Fruit fly (Drosophila melanogaster) ovary, adult (tissue): ENCODE measurements around the gene Duox.

Source experiments
- CG17801 ChIP-seq: fragments of 200-800 bp; optimal IDR thresholded peaks from 2 replicates; lab custom pipeline; 2019; ENCODE audit warnings: missing biosample characterization, mild to moderate bottlenecking, missing genetic modification characterization, moderate library complexity; ENCODE audit not compliant: partially characterized antibody

Duox gene

DNA sequence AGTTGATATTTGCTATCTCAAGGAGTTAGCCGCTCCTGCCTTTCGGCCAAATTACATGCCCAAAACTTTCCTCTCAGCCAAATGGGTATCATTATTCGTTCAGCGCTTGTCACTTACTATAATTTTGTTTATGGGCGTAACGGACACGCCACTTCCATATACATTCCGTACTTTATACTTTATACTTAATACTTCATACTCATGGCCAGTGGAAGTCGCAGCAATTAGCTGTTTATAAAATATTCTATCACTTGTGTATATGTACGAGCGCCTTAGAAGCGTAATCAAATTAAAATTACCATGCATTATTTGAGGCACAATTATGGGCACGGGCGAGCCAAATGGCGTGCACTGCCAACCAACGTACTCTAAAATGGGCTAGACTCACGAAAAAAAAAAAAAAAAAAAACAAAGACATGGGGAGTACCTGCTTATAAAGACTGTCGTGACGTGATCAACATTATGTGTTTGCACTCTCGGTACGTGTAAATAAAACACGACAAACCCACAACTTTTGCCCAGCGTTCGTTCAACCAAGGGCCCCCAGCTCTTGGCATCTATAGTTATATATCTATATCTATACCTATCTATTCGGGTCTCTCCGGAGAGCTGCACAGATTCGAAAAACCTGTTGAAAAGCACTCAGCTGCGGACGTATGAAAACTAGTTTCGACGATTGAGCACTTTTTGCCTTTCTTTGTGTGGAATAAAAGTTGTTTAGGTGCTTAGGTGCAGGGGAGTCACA, 31.3 kb upstream of the Duox start:
- TF ChIP-seq CG17801 (GFP tag; lab: Kevin White, UChicago) = no peak

DNA sequence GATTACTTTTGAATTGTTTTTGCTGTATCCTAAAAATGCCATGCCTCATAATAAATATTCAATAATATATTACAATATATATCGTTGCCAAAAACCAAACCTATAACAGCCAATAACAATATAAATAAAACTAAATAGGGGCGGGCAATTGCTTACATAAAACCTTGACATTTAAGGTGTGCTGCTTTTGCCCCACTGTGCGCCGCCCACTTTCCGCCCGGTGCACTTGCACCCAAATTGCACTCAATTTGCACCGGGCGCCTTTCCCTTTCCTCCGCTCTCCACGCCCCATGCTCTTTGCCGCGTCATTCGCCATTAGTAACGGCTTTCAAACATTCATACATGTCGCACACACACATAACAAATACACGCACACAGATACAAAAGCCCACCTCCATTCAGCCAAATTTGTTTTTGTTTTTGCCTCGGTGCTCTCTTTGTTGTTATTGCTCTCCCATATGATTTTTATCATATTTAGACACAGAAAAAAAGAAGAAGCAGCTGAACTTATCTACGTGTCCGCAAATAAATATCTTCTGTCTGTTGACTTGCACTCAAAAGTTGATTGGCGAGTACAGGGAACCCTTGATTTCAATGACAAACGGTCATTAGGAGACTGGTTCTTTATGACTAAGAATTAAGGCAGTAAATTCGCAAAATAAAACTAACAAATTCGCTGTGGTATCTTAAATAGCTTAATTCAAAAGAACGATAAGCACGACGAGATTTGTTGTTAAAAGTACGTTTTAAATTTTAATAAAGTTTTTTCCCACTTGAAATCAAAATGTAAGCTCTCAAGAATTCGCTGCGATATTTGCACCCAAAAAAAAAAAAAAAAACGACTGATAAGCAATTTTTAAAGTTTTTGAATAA, 28.1 kb upstream of the Duox start:
- peak; percentile 67 for TF ChIP-seq CG17801 (GFP tag; lab: Kevin White, UChicago)

DNA sequence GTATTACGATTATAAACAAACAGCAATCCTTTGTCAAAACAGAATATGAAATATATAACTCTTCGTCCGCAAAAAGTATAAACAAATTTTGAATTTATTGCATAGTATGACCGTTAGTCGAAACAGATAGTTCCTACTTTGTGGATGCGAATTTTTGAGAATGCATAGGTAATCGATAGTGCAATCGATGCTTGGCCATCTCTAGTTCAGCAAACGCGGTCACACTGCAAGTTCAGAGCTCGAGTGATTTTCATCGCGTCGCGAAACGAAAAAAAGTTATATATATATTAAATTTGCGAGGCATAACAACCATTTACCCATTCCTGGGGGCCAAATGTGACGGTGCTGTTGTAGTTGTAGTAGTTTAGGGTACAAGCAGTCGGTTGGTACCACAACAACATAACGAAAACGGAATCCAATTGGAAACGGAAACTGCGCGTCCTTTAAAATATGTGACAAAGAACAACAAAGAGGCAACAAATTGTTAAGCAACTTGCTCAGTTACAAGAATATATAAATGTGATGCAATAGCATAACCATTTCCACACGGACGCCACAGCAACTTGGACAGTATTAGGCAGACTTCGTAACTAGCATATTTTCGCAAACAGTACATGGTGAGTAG, 27.0 kb upstream of the Duox start, which contains the start of gene CG2991:
TSS of gene CG2991 (plus strand) at position 205 of the 625 bp plus-strand sequence.
- peak; percentile 56 for TF ChIP-seq CG17801 (GFP tag; lab: Kevin White, UChicago)

DNA sequence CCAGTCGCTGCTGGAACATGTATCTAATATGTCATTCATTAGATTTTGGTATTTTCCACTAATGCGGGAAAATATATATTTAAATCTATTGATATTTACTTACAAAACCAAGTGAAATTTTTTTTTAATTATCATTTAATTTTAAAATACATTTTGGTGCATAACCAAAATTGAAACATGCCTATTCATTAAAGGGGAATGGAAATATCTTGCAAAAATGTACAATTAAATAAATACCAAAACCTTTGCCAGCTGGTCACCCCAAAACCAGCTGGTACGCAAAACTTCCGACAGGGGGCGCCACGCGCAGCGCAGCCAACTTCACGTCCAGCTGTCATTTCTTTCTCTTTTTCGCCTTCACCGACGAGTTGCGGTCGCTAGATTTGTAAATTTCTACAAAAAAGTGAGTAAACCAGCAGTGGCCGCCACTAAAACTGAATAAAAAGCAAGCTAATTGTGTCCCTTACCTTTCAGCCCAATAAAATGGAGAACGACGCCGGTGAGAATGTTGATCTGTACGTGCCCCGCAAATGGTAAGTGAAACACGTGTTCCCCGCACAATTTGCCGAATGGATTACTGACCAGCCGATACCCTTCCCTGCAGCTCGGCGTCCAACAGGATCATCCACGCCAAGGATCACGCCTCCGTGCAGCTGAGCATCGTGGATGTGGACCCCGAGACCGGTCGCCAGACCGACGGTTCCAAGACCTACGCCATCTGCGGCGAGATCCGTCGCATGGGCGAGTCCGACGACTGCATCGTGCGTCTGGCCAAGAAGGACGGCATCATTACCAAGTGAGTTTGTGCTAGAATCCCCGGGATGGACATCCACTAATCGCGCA, 25.9 kb upstream of the Duox start, which contains the start of the genes CG3104 and RpS21:
TSS of gene CG3104 (minus strand) at position 6 of the 843 bp plus-strand sequence.
TSS of gene RpS21 (plus strand) at position 298 of the 843 bp plus-strand sequence.
- peak; percentile 74 for TF ChIP-seq CG17801 (GFP tag; lab: Kevin White, UChicago)

DNA sequence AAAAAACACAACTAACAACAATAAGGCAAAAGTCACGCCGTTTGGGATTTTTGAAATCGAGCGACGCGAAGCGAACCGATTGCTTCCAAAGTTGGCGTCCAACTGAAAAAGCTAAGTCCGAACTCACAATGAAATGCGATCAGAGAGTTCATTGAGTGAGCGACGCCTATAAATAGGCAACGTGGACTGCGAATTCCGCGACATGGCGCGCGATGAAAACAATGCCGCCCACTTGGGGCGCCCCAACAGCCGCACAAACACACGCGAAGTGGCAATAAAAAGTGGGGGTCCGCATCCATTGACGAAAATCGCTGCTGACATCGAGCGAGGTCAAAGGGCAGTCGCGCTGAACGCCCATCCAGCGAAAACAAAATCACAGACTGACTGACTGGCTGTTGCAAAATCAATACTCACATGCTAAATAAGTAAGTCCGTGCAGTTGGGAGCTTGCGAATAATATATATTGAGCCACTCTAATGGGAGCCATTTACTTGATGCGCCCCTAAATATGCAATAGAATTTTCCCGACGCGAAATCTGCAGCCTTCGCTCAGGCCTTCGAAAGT, 25.2 kb upstream of the Duox start:
- TF ChIP-seq CG17801 (GFP tag; lab: Kevin White, UChicago) = no peak

DNA sequence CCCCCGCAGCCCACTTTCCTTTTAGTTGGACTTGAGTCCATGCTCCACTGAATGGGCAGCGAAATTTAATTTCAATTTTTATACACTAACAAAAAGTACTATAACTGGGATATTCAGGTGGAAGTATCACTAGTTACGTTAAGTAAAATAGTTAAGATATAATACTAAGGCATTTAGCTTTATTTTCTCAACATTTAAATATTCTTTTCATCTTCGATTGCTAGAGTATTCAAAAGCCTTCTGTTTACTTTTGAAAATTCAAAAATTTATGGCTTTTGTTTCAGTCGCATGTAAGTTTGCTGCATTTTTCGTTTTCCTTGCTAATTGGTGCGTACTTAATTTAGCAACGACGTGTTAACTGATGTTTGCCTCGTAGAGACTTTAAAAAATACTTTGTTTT, 21.5 kb upstream of the Duox start:
- no peak for TF ChIP-seq CG17801 (GFP tag; lab: Kevin White, UChicago)

DNA sequence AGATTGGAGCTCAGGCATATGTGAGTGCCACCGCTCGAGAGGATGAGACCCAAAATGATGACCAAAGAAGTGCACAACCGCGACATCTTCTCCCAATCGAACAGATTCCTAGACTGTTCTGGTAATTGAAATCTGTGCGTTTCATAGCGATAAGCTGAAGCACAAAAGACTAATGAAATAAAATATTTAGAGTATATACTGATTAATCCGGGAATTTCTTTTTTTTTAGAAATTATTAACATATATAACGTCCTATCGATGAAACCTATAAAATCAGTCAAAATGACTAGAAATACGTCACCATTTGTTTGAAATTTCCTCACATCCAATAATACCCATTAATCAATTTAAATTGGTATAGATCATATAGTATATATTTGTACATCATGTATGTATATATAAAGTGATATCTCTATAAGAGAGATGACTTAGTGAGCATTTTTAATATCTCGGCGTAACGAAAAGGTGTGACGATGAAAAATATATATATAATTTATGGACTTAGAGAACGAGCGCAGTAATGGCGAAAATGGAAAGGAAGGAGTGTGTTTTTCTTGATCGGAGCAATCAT, 17.1 kb upstream of the Duox start, which contains the start of the genes CG3117 and CG2983:
TSS of gene CG3117 (minus strand) at position 101 of the 571 bp plus-strand sequence.
TSS of gene CG2983 (plus strand) at position 521 of the 571 bp plus-strand sequence.
- TF ChIP-seq CG17801 (GFP tag; lab: Kevin White, UChicago) = no peak

DNA sequence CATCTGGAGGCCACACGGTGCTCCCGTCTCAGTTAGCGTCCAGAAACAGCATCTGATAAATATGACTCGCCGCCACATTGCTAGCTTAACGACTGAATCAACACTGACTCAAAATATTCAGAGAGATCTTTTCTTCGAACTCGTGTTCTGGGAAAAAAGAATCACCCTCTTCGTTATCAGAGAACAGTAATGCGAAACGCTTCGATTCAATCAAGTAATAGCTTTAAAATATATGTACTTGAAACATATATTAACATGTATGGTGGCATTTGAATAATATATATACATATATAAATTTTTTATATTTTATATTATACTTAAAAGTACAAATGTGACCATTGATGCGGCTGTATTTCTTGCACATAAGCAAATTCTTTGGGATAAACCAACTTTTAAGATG, 15.6 kb upstream of the Duox start, which contains the start of gene CG18557:
TSS of gene CG18557 (minus strand) at position 101 of the 400 bp plus-strand sequence.
- TF ChIP-seq CG17801 (GFP tag; lab: Kevin White, UChicago) = no peak

DNA sequence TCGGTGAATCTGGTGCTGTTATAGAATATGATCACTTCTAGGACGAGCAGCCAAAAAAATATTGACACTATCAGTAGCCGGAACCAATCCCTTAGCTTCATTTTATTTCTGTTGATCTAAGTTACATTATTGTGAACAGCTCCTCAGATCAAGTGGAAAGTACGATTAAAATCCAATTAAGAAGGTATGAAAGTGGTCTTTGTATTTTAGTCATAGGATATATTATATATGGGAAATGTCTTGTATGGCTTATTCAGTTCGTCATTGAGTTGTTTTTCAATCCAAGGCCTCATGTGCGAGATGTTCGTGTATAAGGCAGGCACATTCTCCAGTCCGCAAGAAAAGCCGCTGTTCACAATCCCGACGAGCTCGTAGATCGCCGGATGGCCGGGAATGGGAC, 14.4 kb upstream of the Duox start, which contains the start of gene CG18558:
TSS of gene CG18558 (minus strand) at position 101 of the 400 bp plus-strand sequence.
- TF ChIP-seq CG17801 (GFP tag; lab: Kevin White, UChicago) = no peak

DNA sequence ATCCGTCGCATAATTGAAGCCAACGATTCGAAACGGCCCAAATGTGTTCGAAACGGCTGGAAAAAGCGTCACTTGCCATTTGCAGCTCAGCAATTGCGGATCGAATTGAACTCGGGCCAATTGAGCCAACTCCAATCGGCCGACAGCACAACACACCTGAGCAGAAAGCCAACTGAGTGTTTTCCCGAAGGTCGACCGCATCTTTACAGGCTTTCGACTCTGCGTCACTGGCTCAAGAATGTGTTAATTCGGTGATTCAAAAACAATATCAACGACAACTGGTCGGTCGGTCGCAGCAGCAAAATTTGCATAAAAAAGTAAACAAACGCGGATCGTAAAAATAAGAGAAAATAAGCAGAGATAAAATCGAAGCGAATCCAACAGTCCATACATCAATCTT, 10.3 kb upstream of the Duox start:
- no peak for TF ChIP-seq CG17801 (GFP tag; lab: Kevin White, UChicago)

DNA sequence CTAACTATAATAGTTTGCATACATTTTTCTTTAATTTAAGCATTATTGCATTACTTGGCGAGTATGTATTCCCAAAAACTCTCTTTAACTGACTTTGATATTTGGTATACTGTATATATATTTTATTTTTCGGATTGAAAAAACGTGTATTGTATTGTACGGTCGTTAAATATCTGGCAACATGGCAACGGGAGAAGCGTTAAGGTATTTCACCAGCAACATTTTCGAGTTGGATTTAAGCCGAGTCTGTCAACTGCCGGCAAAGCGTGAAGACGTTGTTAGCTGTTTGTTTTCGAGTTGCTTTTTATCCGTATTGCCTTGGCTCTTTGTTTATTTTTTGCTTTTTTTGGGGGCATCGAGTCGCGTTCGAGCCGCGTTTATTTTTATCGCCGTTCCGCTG, 9.8 kb upstream of the Duox start, which contains the start of gene CG2975:
TSS of gene CG2975 (plus strand) at position 275 of the 400 bp plus-strand sequence.
- TF ChIP-seq CG17801 (GFP tag; lab: Kevin White, UChicago) = no peak

DNA sequence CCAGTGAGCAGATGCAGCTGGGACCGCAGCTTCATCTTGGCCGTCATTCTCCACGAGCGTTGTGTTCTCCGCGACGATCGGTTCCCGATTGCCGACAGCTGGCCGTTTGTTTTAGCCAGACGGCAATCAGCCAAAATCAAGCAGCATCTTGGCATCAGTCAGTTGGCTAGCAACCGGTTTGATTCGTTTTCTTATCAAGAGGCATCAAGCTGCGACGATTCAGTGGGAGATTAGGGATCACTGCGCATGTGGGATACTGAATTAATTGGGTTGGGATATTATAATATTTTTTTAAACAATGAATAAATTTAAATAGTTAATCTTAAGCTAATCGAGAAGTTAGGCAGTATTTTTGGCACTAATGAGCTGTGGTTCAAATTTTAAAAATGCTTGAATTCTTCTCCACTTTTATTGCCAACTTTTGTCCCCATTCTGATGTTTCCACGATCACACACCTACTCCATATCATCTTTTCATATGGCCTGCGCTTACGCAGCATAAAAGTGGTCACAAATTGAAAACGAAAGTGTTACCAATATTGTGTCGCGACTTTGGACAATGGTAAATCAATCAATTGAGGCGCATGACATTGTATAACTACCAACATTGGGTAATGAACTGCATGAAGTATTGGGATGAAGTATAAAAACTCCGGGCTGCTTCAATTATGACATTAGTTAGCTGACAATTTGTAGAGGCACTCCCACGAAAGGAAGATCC, 7.9 kb upstream of the Duox start, which contains the start of the genes CG3119 and Cpr23B:
TSS of gene CG3119 (minus strand) at position 92 of the 720 bp plus-strand sequence.
TSS of gene Cpr23B (plus strand) at position 670 of the 720 bp plus-strand sequence.
- TF ChIP-seq CG17801 (GFP tag; lab: Kevin White, UChicago) = no peak
